Worm (Caenorhabditis elegans): ENCODE measurements around the gene C03B1.13.
A peak's percentile ranks its signal among the peaks of the same experiment; 100 is the strongest.

Gene C03B1.13

DNA sequence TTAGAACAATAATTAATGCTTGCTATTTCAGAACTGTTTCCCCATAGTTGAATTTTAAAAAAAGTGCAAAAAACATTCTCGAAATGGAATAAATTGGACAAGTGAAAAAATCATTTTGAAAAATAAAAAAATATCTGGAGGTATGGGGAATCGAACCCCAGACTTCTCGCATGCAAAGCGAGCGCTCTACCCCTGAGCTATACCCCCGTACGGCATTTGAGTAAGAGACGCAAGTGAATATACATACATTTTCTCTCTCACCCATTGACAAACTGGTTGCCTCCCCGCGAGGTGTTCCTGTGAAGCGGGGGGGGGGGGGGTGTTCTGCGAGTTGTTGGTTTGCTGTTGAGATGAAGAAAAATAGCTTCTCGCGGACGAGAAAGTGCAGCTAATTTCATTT lies 45.7 kb downstream of the C03B1.13 start:
- TF ChIP-seq hmg-4 (GFP tag; optimal IDR thresholded peaks at IDR 0.05): peak; percentile 98
- peak; percentile 98 for TF ChIP-seq pes-1 (GFP tag; IDR thresholded peaks at IDR 0.05)
- peak; percentile 92 for TF ChIP-seq aly-1 (tag; optimal IDR thresholded peaks at IDR 0.05)
- peak; percentile 95 for TF ChIP-seq ceh-36 (tag; optimal IDR thresholded peaks at IDR 0.05)
- peak; percentile 84 for TF ChIP-seq tra-4 (tag; optimal IDR thresholded peaks at IDR 0.05)
- TF ChIP-seq tbx-11 (GFP tag; IDR thresholded peaks at IDR 0.05): peak; percentile 97
- TF ChIP-seq flt-1 (GFP tag; IDR thresholded peaks at IDR 0.05): peak; percentile 98
- TF ChIP-seq ets-7 (tag; optimal IDR thresholded peaks at IDR 0.05): peak; percentile 88
- peak; percentile 99 for TF ChIP-seq tbx-37 (GFP tag; conservative IDR thresholded peaks at IDR 0.05)
- TF ChIP-seq hmbx-1 (tag; optimal IDR thresholded peaks at IDR 0.05): peak; percentile 78
- TF ChIP-seq ceh-13 (GFP tag; optimal IDR thresholded peaks at IDR 0.05): peak; percentile 85
- peak; percentile 98 for TF ChIP-seq sea-1 (GFP tag; conservative IDR thresholded peaks at IDR 0.05)
- TF ChIP-seq B0310.2 (tag; optimal IDR thresholded peaks at IDR 0.05): peak; percentile 86
- TF ChIP-seq hnd-1 (tag; optimal IDR thresholded peaks at IDR 0.05): peak; percentile 91
- no peak for TF ChIP-seq ama-1 (optimal IDR thresholded peaks at IDR 0.05)
- TF ChIP-seq F13C5.2 (tag; optimal IDR thresholded peaks at IDR 0.05): peak; percentile 92
- TF ChIP-seq scrt-1 (GFP tag; IDR thresholded peaks at IDR 0.05): peak; percentile 97

DNA sequence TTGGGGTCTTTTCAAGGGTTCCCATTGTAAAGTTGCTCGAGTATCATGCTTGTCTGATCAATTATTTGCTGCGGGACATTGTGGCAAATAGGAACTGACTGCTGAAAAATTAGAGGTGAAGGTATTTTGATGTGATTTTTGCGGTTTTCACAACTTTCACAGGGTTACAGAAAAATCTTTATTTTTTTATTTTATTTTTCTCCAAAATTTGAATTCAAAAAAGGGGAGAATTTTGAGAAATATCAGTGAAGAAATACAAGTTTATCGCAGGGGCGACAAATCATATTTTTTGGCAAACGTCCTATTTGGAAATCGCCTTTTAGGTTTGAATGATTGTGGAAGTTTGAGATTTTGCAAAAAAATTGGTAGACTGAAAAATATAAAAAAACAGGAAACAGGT lies 46.2 kb downstream of the C03B1.13 start, which contains the start of gene lev-9:
TSS of gene lev-9 (minus strand) at position 101 of the 400 bp plus-strand sequence.
- TF ChIP-seq F13C5.2 (tag; optimal IDR thresholded peaks at IDR 0.05) (no peak), ets-7 (tag; optimal IDR thresholded peaks at IDR 0.05) (no peak), tbx-11 (GFP tag; IDR thresholded peaks at IDR 0.05) (no peak), hmg-4 (GFP tag; optimal IDR thresholded peaks at IDR 0.05) (no peak), ceh-36 (tag; optimal IDR thresholded peaks at IDR 0.05) (no peak), ceh-13 (GFP tag; optimal IDR thresholded peaks at IDR 0.05) (no peak), aly-1 (tag; optimal IDR thresholded peaks at IDR 0.05) (no peak), tra-4 (tag; optimal IDR thresholded peaks at IDR 0.05) (no peak)

DNA sequence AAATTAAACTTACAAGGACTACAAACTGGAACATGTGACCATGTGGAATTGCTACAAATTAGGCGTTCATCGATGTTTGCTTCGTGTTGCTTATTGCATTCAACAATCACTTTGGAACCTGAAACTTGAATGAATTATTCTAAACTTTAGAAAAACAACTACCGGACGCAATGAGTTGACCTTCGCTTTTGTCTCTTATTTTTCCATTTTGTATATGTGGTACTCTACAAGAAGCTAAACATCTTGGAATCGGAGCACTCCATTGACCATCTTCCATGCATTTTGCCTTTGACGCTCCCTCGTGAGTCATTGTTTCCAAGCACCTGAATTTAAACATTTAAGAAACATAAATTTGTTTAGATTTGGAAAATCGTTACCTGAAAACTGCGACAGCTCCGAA lies 48.8 kb downstream of the C03B1.13 start:
- TF ChIP-seq ama-1 (optimal IDR thresholded peaks at IDR 0.05) (no peak), ets-7 (tag; optimal IDR thresholded peaks at IDR 0.05) (no peak), B0310.2 (tag; optimal IDR thresholded peaks at IDR 0.05) (no peak), tbx-11 (GFP tag; IDR thresholded peaks at IDR 0.05) (no peak), tra-4 (tag; optimal IDR thresholded peaks at IDR 0.05) (no peak), pes-1 (GFP tag; IDR thresholded peaks at IDR 0.05) (no peak), sea-1 (GFP tag; conservative IDR thresholded peaks at IDR 0.05) (no peak), hmbx-1 (tag; optimal IDR thresholded peaks at IDR 0.05) (no peak), aly-1 (tag; optimal IDR thresholded peaks at IDR 0.05) (no peak), ceh-13 (GFP tag; optimal IDR thresholded peaks at IDR 0.05) (no peak), tbx-37 (GFP tag; conservative IDR thresholded peaks at IDR 0.05) (no peak)

DNA sequence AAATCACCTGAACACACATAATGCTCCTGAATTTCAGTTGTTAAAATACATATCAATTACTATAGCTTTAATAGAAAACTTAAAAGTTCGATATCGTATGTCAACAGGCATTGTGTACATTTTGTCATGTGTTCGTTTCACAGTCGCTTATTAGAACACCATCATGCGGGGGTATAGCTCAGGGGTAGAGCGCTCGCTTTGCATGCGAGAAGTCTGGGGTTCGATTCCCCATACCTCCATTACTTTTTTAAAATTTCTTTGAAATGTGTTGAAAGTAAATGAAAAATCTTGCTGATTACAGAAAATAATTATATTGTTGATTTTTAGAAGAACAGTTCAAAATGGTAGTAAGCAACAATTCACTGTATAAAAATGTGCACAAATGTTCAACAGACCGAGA lies 51.7 kb downstream of the C03B1.13 start:
- TF ChIP-seq ets-7 (tag; optimal IDR thresholded peaks at IDR 0.05): no peak
- peak; percentile 12 for TF ChIP-seq B0310.2 (tag; optimal IDR thresholded peaks at IDR 0.05)
- TF ChIP-seq sea-1 (GFP tag; conservative IDR thresholded peaks at IDR 0.05): peak; percentile 80
- TF ChIP-seq ceh-13 (GFP tag; optimal IDR thresholded peaks at IDR 0.05): peak; percentile 63
- TF ChIP-seq hmbx-1 (tag; optimal IDR thresholded peaks at IDR 0.05): peak; percentile 21
- no peak for TF ChIP-seq hnd-1 (tag; optimal IDR thresholded peaks at IDR 0.05)
- peak; percentile 45; the same call in 1 of the 2 replicates for TF ChIP-seq tbx-37 (GFP tag; conservative IDR thresholded peaks at IDR 0.05)
- peak; percentile 63; the same call in 1 of the 2 replicates for TF ChIP-seq tbx-11 (GFP tag; IDR thresholded peaks at IDR 0.05)
- TF ChIP-seq tra-4 (tag; optimal IDR thresholded peaks at IDR 0.05): no peak
- TF ChIP-seq pes-1 (GFP tag; IDR thresholded peaks at IDR 0.05): peak; percentile 87
- TF ChIP-seq ama-1 (optimal IDR thresholded peaks at IDR 0.05): no peak
- TF ChIP-seq ceh-36 (tag; optimal IDR thresholded peaks at IDR 0.05): peak; percentile 75
- no peak for TF ChIP-seq aly-1 (tag; optimal IDR thresholded peaks at IDR 0.05)
- TF ChIP-seq F13C5.2 (tag; optimal IDR thresholded peaks at IDR 0.05): no peak
- peak; percentile 23 for TF ChIP-seq hmg-4 (GFP tag; optimal IDR thresholded peaks at IDR 0.05)
- peak; percentile 71; the same call in 1 of the 2 replicates for TF ChIP-seq flt-1 (GFP tag; IDR thresholded peaks at IDR 0.05)
- peak; percentile 75 for TF ChIP-seq scrt-1 (GFP tag; IDR thresholded peaks at IDR 0.05)
